Worm (Caenorhabditis elegans): ENCODE data around the gene sma-2.

The sma-2 gene

ce11 chrIII:8795595-8796141 lies 46.2 kb downstream of the sma-2 start (continued):
- TF ChIP-seq mes-4 (tag; optimal IDR thresholded peaks at IDR 0.05) (no peak), madf-10 (tag; optimal IDR thresholded peaks at IDR 0.05) (peak; percentile 67), somi-1 (GFP tag; optimal IDR thresholded peaks at IDR 0.05) (peak; percentile 96), ceh-40 (GFP tag; IDR thresholded peaks at IDR 0.05) (no peak), F57C9.4 (tag; optimal IDR thresholded peaks at IDR 0.05) (no peak), Y79H2A.3 (GFP tag; conservative IDR thresholded peaks at IDR 0.05) (no peak), F49E8.2 (tag; optimal IDR thresholded peaks at IDR 0.05; ENCODE audit: insufficient read depth) (no peak), nfya-2 (GFP tag; IDR thresholded peaks at IDR 0.05) (no peak), him-1 (tag; optimal IDR thresholded peaks at IDR 0.05) (no peak), aptf-3 (GFP tag; IDR thresholded peaks at IDR 0.05) (no peak), F57A8.1 (GFP tag; optimal IDR thresholded peaks at IDR 0.05) (no peak), F55B11.4 (tag; optimal IDR thresholded peaks at IDR 0.05; ENCODE audit: borderline replicate concordance, insufficient read depth) (no peak), F33H1.4 (GFP tag; IDR thresholded peaks at IDR 0.05) (no peak), tbp1 (GFP tag; optimal IDR thresholded peaks at IDR 0.05) (peak; percentile 62), ztf-25 (GFP tag; IDR thresholded peaks at IDR 0.05) (no peak), die-1 (tag; optimal IDR thresholded peaks at IDR 0.05) (peak; percentile 82), K12H6.12 (tag; optimal IDR thresholded peaks at IDR 0.05) (peak; percentile 96), egrh-3 (GFP tag; IDR thresholded peaks at IDR 0.05) (peak; percentile 37), pbrm-1 (GFP tag; IDR thresholded peaks at IDR 0.05) (peak; percentile 71; the same call in 1 of the 2 replicates), unc-62 (GFP tag; optimal IDR thresholded peaks at IDR 0.05) (peak; percentile 63), lsl-1 (GFP tag; optimal IDR thresholded peaks at IDR 0.05) (peak; percentile 0), ztf-3 (GFP tag; optimal IDR thresholded peaks at IDR 0.05) (peak; percentile 52), rpc-1 (optimal IDR thresholded peaks at IDR 0.05) (no peak), rpc-1 (tag; optimal IDR thresholded peaks at IDR 0.05) (no peak), chd-7 (tag; optimal IDR thresholded peaks at IDR 0.05) (peak; percentile 96), hmg-1.2 (GFP tag; IDR thresholded peaks at IDR 0.05) (peak; percentile 97), nhr-27 (tag; optimal IDR thresholded peaks at IDR 0.05) (no peak), ceh-58 (GFP tag; IDR thresholded peaks at IDR 0.05) (no peak), B0019.2 (GFP tag; conservative IDR thresholded peaks at IDR 0.05) (no peak; the same call in 1 of the 2 replicates), mel-28 (tag; optimal IDR thresholded peaks at IDR 0.05; ENCODE audit: borderline replicate concordance) (no peak), lag-1 (GFP tag; IDR thresholded peaks at IDR 0.05) (no peak), let-526 (GFP tag; IDR thresholded peaks at IDR 0.05) (peak; percentile 54; the same call in 1 of the 2 replicates), unc-130 (GFP tag; optimal IDR thresholded peaks at IDR 0.05) (no peak), madf-6 (GFP tag; IDR thresholded peaks at IDR 0.05) (peak; percentile 34; the same call in 1 of the 2 replicates), cebp-2 (GFP tag; IDR thresholded peaks at IDR 0.05) (no peak), dpl-1 (GFP tag; optimal IDR thresholded peaks at IDR 0.05) (peak; percentile 6), F10E7.11 (tag; optimal IDR thresholded peaks at IDR 0.05) (peak; percentile 55), akir-1 (GFP tag; optimal IDR thresholded peaks at IDR 0.05) (peak; percentile 59), lsy-27 (tag; optimal IDR thresholded peaks at IDR 0.05; ENCODE audit: borderline replicate concordance, insufficient read depth) (no peak), ceh-79 (tag; optimal IDR thresholded peaks at IDR 0.05) (no peak), lin-54 (GFP tag; optimal IDR thresholded peaks at IDR 0.05) (peak; percentile 44), C17E4.6 (GFP tag; IDR thresholded peaks at IDR 0.05) (no peak), hsf-1 (GFP tag; IDR thresholded peaks at IDR 0.05) (peak; percentile 52; the same call in 1 of the 2 replicates), C06A6.2 (GFP tag; conservative IDR thresholded peaks at IDR 0.05) (peak; percentile 89), ceh-91 (GFP tag; IDR thresholded peaks at IDR 0.05) (no peak), atf-7 (tag; optimal IDR thresholded peaks at IDR 0.05) (peak; percentile 86), ekl-4 (GFP tag; IDR thresholded peaks at IDR 0.05) (peak; percentile 69), hlh-12 (tag; optimal IDR thresholded peaks at IDR 0.05) (no peak), K11D2.4 (GFP tag; IDR thresholded peaks at IDR 0.05) (peak; percentile 91)

Data from whole organism, young adult.